Worm (Caenorhabditis elegans): Measurements from ENCODE around the gene fax-1.

ce11 chrX:3202350-3202749 lies 3.2 kb upstream of the fax-1 start:
- TF ChIP-seq lsy-2 (tag; optimal IDR thresholded peaks at IDR 0.05) (no peak), nhr-12 (tag; optimal IDR thresholded peaks at IDR 0.05) (no peak), C16A3.4 (tag; optimal IDR thresholded peaks at IDR 0.05) (no peak), blmp-1 (tag; optimal IDR thresholded peaks at IDR 0.05) (no peak), nhr-47 (tag; optimal IDR thresholded peaks at IDR 0.05) (no peak), unc-30 (tag; optimal IDR thresholded peaks at IDR 0.05) (no peak), unc-86 (tag; optimal IDR thresholded peaks at IDR 0.05) (no peak)
